Worm (Caenorhabditis elegans) whole organism, L1 larva: Measurements from ENCODE around the gene nhr-280.
A peak's percentile ranks its signal among the peaks of the same experiment; 100 is the strongest.

Experiments
- C16A3.4 ChIP-seq: fragments of 150-350 bp; optimal IDR thresholded peaks from 2 replicates; lab custom pipeline; 2014; ENCODE audit warnings: missing biosample characterization, missing genetic modification characterization
- C34B4.2 ChIP-seq: sonication (generic microtip); optimal IDR thresholded peaks from 2 replicates; lab custom pipeline; 2017; ENCODE audit warnings: mild to moderate bottlenecking, missing genetic modification characterization, missing compliant biosample characterization
- ama-1 ChIP-seq: fragments of 150-350 bp; optimal IDR thresholded peaks from 2 replicates; lab custom pipeline; 2014
- ceh-82 ChIP-seq, 3 experiments: fragments of 150-350 bp in 1 of 3; sonication (generic microtip) in 2 of 3; optimal IDR thresholded peaks; 2 replicates each; lab custom pipeline; 2014 to 2017; ENCODE audit warnings: missing biosample characterization in 3 of 3, missing genetic modification characterization in 3 of 3
- ceh-88 ChIP-seq: fragments of 200-800 bp; sonication (Bioruptor generic); IDR thresholded peaks from 2 replicates; pipeline ENCODE4 v1.3.6; 2022; ENCODE audit warnings: missing genetic modification characterization, missing compliant biosample characterization
- ces-1 ChIP-seq: fragments of 150-350 bp; optimal IDR thresholded peaks from 2 replicates; lab custom pipeline; 2014; ENCODE audit warnings: missing biosample characterization, missing genetic modification reagents, missing genetic modification characterization
- dpl-1 ChIP-seq, 3 experiments: fragments of 150-350 bp in 2 of 3; sonication (generic microtip) in 1 of 3; optimal IDR thresholded peaks; 2 replicates each; lab custom pipeline; 2014 to 2017; ENCODE audit warnings: missing biosample characterization in 3 of 3, missing genetic modification characterization in 3 of 3, missing genetic modification reagents in 3 of 3
- dsc-1 ChIP-seq: sonication (generic microtip); optimal IDR thresholded peaks from 2 replicates; lab custom pipeline; 2016; ENCODE audit warnings: mild to moderate bottlenecking, missing genetic modification characterization, missing compliant biosample characterization
- efl-1 ChIP-seq, 4 experiments: fragments of 150-350 bp; optimal IDR thresholded peaks in 3 of 4; peaks in 1 of 4; 1 replicate in 1 of 4; 2 replicates in 3 of 4; lab custom pipeline; 2014; ENCODE audit warnings: missing biosample characterization in 2 of 4, missing genetic modification characterization in 2 of 4, missing genetic modification reagents in 2 of 4
- efl-3 ChIP-seq: fragments of 200-800 bp; sonication (Bioruptor generic); optimal IDR thresholded peaks from 2 replicates; lab custom pipeline; 2018; ENCODE audit warnings: mild to moderate bottlenecking, missing genetic modification characterization, missing compliant biosample characterization
- egl-13 ChIP-seq: sonication (generic microtip); optimal IDR thresholded peaks from 2 replicates; lab custom pipeline; 2016; ENCODE audit warnings: missing genotype, missing genetic modification reagents, missing genetic modification characterization, missing compliant biosample characterization
- elt-2 ChIP-seq: sonication (generic microtip); optimal IDR thresholded peaks from 2 replicates; lab custom pipeline; 2016; ENCODE audit warnings: missing genetic modification characterization, mild to moderate bottlenecking, inconsistent platforms, missing compliant biosample characterization, missing genetic modification reagents
- elt-3 ChIP-seq, 6 experiments: fragments of 150-350 bp in 1 of 6; sonication (generic microtip); optimal IDR thresholded peaks; 2 replicates each; lab custom pipeline; 2017 to 2018; ENCODE audit warnings: missing biosample characterization in 6 of 6, missing genetic modification characterization in 6 of 6, inconsistent platforms in 1 of 6
- ets-5 ChIP-seq: fragments of 200-800 bp; sonication (Bioruptor generic); IDR thresholded peaks from 2 replicates; pipeline ENCODE4 v1.3.6; 2022; ENCODE audit warnings: missing genetic modification characterization, missing compliant biosample characterization
- fkh-10 ChIP-seq: sonication (generic microtip); optimal IDR thresholded peaks from 2 replicates; lab custom pipeline; 2017; ENCODE audit warnings: missing biosample characterization, missing genetic modification reagents, missing genetic modification characterization
- fkh-4 ChIP-seq: sonication (generic microtip); optimal IDR thresholded peaks from 2 replicates; lab custom pipeline; 2016; ENCODE audit warnings: missing compliant biosample characterization, missing genetic modification characterization, borderline replicate concordance
- hpl-2 ChIP-seq: fragments of 150-350 bp; optimal IDR thresholded peaks from 2 replicates; lab custom pipeline; 2014; ENCODE audit warnings: missing biosample characterization, missing genetic modification reagents, missing genetic modification characterization
- lin-13 ChIP-seq: fragments of 150-350 bp; optimal IDR thresholded peaks from 2 replicates; lab custom pipeline; 2014; ENCODE audit warnings: missing biosample characterization, missing genetic modification reagents, missing genetic modification characterization
- lin-14 ChIP-seq: fragments of 200-800 bp; sonication (Bioruptor generic); optimal IDR thresholded peaks from 2 replicates; lab custom pipeline; 2018; ENCODE audit warnings: mild to moderate bottlenecking, missing genetic modification characterization, moderate library complexity, missing compliant biosample characterization
- lin-35 ChIP-seq, 2 experiments: fragments of 150-350 bp; optimal IDR thresholded peaks; 2 replicates each; lab custom pipeline; 2014; ENCODE audit warnings: missing biosample characterization in 2 of 2, missing genetic modification characterization in 2 of 2, missing genetic modification reagents in 2 of 2
- mdl-1 ChIP-seq, 2 experiments: fragments of 150-350 bp; optimal IDR thresholded peaks; 2 replicates each; lab custom pipeline; 2014 to 2017; ENCODE audit warnings: missing biosample characterization in 2 of 2, missing genetic modification characterization in 2 of 2, inconsistent platforms in 1 of 2
- mef-2 ChIP-seq: fragments of 150-350 bp; optimal IDR thresholded peaks from 2 replicates; lab custom pipeline; 2014; ENCODE audit warnings: missing biosample characterization, missing genetic modification characterization
- nhr-12 ChIP-seq: sonication (generic microtip); optimal IDR thresholded peaks from 2 replicates; lab custom pipeline; 2017; ENCODE audit warnings: missing biosample characterization, missing genetic modification characterization
- nhr-28 ChIP-seq: fragments of 150-350 bp; optimal IDR thresholded peaks from 2 replicates; lab custom pipeline; 2014; ENCODE audit warnings: missing biosample characterization, missing genetic modification characterization
- nhr-71 ChIP-seq: sonication (generic microtip); optimal IDR thresholded peaks from 2 replicates; lab custom pipeline; 2016; ENCODE audit warnings: mild to moderate bottlenecking, missing genetic modification characterization, moderate library complexity, missing compliant biosample characterization
- nhr-76 ChIP-seq: sonication (generic microtip); optimal IDR thresholded peaks from 2 replicates; lab custom pipeline; 2017; ENCODE audit warnings: missing biosample characterization, missing genetic modification characterization
- nhr-77 ChIP-seq: fragments of 150-350 bp; optimal IDR thresholded peaks from 2 replicates; lab custom pipeline; 2014; ENCODE audit warnings: missing biosample characterization, missing genetic modification characterization
- nhr-85 ChIP-seq: sonication (generic microtip); peaks from one replicate; lab custom pipeline; 2016; ENCODE audit warnings: missing genetic modification characterization, inconsistent platforms, missing compliant biosample characterization
- nhr-90 ChIP-seq: sonication (generic microtip); optimal IDR thresholded peaks from 2 replicates; lab custom pipeline; 2016; ENCODE audit warnings: mild to moderate bottlenecking, missing genetic modification characterization, missing compliant biosample characterization; ENCODE audit not compliant: poor library complexity
- rnt-1 ChIP-seq: sonication (generic microtip); optimal IDR thresholded peaks from 2 replicates; lab custom pipeline; 2016; ENCODE audit warnings: mild to moderate bottlenecking, missing genetic modification characterization, moderate library complexity, missing compliant biosample characterization
- skn-1 ChIP-seq: fragments of 150-350 bp; optimal IDR thresholded peaks from 2 replicates; lab custom pipeline; 2014; ENCODE audit warnings: missing biosample characterization, missing genetic modification characterization
- snpc-4 ChIP-seq: fragments of 150-350 bp; optimal IDR thresholded peaks from 2 replicates; lab custom pipeline; 2014; ENCODE audit warnings: missing biosample characterization, missing genetic modification characterization
- sox-4 ChIP-seq: sonication (generic microtip); optimal IDR thresholded peaks from 2 replicates; lab custom pipeline; 2016; ENCODE audit warnings: missing genetic modification characterization, missing compliant biosample characterization
- sptf-1 ChIP-seq: fragments of 150-350 bp; optimal IDR thresholded peaks from 2 replicates; lab custom pipeline; 2014; ENCODE audit warnings: missing biosample characterization, missing genetic modification characterization
- tbx-2 ChIP-seq: sonication (generic microtip); optimal IDR thresholded peaks from 2 replicates; lab custom pipeline; 2016; ENCODE audit warnings: missing genetic modification characterization, missing compliant biosample characterization
- unc-30 ChIP-seq: sonication (generic microtip); optimal IDR thresholded peaks from 2 replicates; lab custom pipeline; 2017; ENCODE audit warnings: missing biosample characterization, missing genetic modification characterization
- unc-62 ChIP-seq: fragments of 150-350 bp; optimal IDR thresholded peaks from 2 replicates; lab custom pipeline; 2014; ENCODE audit warnings: missing biosample characterization, missing genetic modification reagents, missing genetic modification characterization
- ztf-4 ChIP-seq: fragments of 150-350 bp; optimal IDR thresholded peaks from 2 replicates; lab custom pipeline; 2014; ENCODE audit warnings: missing biosample characterization, missing genetic modification characterization

nhr-280 gene

ce11 chrIII:86316-86715 lies 44.2 kb downstream of the nhr-280 start, which contains the start of gene attf-3 (continued):
- TF ChIP-seq skn-1 (tag; lab: Kevin White, UChicago) (peak; percentile 63), unc-62 (GFP tag; lab: Kevin White, UChicago) (no peak), snpc-4 (tag; lab: Kevin White, UChicago) (peak; percentile 42), nhr-71 (tag; lab: Kevin White, UChicago) (no peak), lin-14 (peak; percentile 69), ets-5 (GFP tag; lab: Robert Waterston, UW) (no peak), efl-3 (no peak), fkh-10 (GFP tag; lab: Kevin White, UChicago) (peak; percentile 32), nhr-77 (tag; lab: Kevin White, UChicago) (peak; percentile 60), C16A3.4 (tag; lab: Kevin White, UChicago) (peak; percentile 61), elt-3 (tag; optimal IDR thresholded peaks at IDR 0.05; lab: Kevin White, UChicago) (peak in 1 of 6 experiments; percentile 50), C34B4.2 (tag; lab: Kevin White, UChicago) (no peak), ceh-82 (tag; optimal IDR thresholded peaks at IDR 0.05; lab: Kevin White, UChicago) (peak; percentile 43 to 81 (median 60)), tbx-2 (peak; percentile 50), dpl-1 (GFP tag; optimal IDR thresholded peaks at IDR 0.05; lab: Kevin White, UChicago) (peak; percentile 50 to 79 (median 65)), ztf-4 (tag; lab: Kevin White, UChicago) (no peak), efl-1 (optimal IDR thresholded peaks at IDR 0.05; lab: Kevin White, UChicago) (peak; percentile 75 to 81), efl-1 (GFP tag; optimal IDR thresholded peaks at IDR 0.05 in 1 of 2; lab: Kevin White, UChicago) (peak; percentile 64 to 95), nhr-28 (tag; lab: Kevin White, UChicago) (no peak), ceh-88 (GFP tag; lab: Robert Waterston, UW) (peak; percentile 20; the same call in 1 of the 2 replicates), dsc-1 (peak; percentile 47), mef-2 (tag; lab: Kevin White, UChicago) (peak; percentile 53), nhr-90 (tag; lab: Kevin White, UChicago) (no peak), unc-30 (no peak), egl-13 (tag; lab: Kevin White, UChicago) (peak; percentile 49), lin-35 (GFP tag; optimal IDR thresholded peaks at IDR 0.05; lab: Kevin White, UChicago) (peak; percentile 79 to 86), sox-4 (tag; lab: Kevin White, UChicago) (no peak), nhr-12 (tag; lab: Kevin White, UChicago) (no peak), ama-1 (lab: Kevin White, UChicago) (no peak)
- TF ChIP-seq, all 84 proteins: peak for 33

- TF ChIP-seq nhr-85 (tag; lab: Kevin White, UChicago): peak; percentile 56
- TF ChIP-seq hpl-2 (GFP tag; lab: Kevin White, UChicago): no peak
- no peak for TF ChIP-seq lin-13 (GFP tag; lab: Kevin White, UChicago)
- no peak for TF ChIP-seq nhr-90 (tag; lab: Kevin White, UChicago)
- no peak for TF ChIP-seq sptf-1
- TF ChIP-seq nhr-76 (tag; lab: Kevin White, UChicago): no peak
- TF ChIP-seq ama-1 (lab: Kevin White, UChicago): no peak
- no peak for TF ChIP-seq mdl-1 (tag; optimal IDR thresholded peaks at IDR 0.05; lab: Kevin White, UChicago)
- TF ChIP-seq elt-2 (tag; lab: Kevin White, UChicago): no peak
- no peak for TF ChIP-seq ces-1
- no peak for TF ChIP-seq ztf-4 (tag; lab: Kevin White, UChicago)
- TF ChIP-seq fkh-4 (tag; lab: Kevin White, UChicago): no peak
- no peak for TF ChIP-seq rnt-1
- no peak for TF ChIP-seq efl-1 (optimal IDR thresholded peaks at IDR 0.05; lab: Kevin White, UChicago)
- TF ChIP-seq efl-1 (GFP tag; optimal IDR thresholded peaks at IDR 0.05 in 1 of 2; lab: Kevin White, UChicago): peak in 1 of 2 experiments; percentile 25
- TF ChIP-seq, all 84 proteins: peak for 2
Measured at ce11 chrIII:84372-84771, 46.2 kb downstream of the nhr-280 start.
